Worm (Caenorhabditis elegans) whole organism, L3 larva: Measurements from ENCODE around the gene srbc-39.

Experiments
- ama-1 ChIP-seq: fragments of 150-350 bp; optimal IDR thresholded peaks from 2 replicates; lab custom pipeline; 2018
- ceh-9 ChIP-seq: sonication (generic microtip); optimal IDR thresholded peaks from 2 replicates; lab custom pipeline; 2018; ENCODE audit warnings: missing biosample characterization, missing genetic modification characterization
- elt-3 ChIP-seq, 3 experiments: fragments of 150-350 bp in 1 of 3; sonication (generic microtip) in 2 of 3; optimal IDR thresholded peaks; 2 replicates in 2 of 3; 4 replicates in 1 of 3; lab custom pipeline; 2014 to 2017; ENCODE audit warnings: missing biosample characterization in 3 of 3, missing genetic modification characterization in 3 of 3
- lin-15B ChIP-seq: fragments of 150-350 bp; optimal IDR thresholded peaks from 2 replicates; lab custom pipeline; 2014; ENCODE audit warnings: missing biosample characterization, missing genetic modification characterization
- nhr-25 ChIP-seq: sonication (generic microtip); optimal IDR thresholded peaks from 2 replicates; lab custom pipeline; 2017; ENCODE audit warnings: missing biosample characterization, missing genetic modification characterization
- nhr-28 ChIP-seq: fragments of 150-350 bp; optimal IDR thresholded peaks from 2 replicates; lab custom pipeline; 2014; ENCODE audit warnings: missing biosample characterization, missing genetic modification characterization
- skn-1 ChIP-seq: fragments of 150-350 bp; optimal IDR thresholded peaks from 2 replicates; lab custom pipeline; 2014; ENCODE audit warnings: missing biosample characterization, missing genetic modification characterization

DNA sequence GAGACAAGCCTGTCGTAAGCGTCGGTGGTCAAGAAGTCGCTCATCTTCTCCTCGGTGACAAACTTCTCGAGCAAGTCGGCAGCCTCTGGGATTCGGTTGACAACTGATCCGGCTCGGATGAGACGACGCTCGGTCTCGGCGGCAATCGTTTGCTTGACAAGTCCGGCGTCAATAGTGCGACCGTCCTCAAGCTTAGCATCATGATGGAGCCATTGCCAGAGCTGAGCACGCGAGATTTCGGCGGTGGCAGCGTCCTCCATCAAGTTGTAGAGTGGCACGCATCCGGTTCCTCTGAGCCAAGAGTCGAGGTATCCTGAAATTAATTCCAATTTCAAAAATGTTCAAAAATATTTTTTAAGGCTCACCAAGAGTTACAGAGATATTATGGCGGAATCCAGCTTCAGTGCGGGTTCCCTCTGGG lies 15.6 kb downstream of the srbc-39 start:
- TF ChIP-seq skn-1 (tag; lab: Kevin White, UChicago), result peak; percentile 8
- peak; percentile 97 for TF ChIP-seq ama-1
- TF ChIP-seq lin-15B (tag; lab: Kevin White, UChicago), result no peak
- no peak for TF ChIP-seq elt-3 (tag; optimal IDR thresholded peaks at IDR 0.05; lab: Kevin White, UChicago)
- TF ChIP-seq nhr-25, result no peak
- TF ChIP-seq ceh-9, result no peak
- no peak for TF ChIP-seq nhr-28 (tag; lab: Kevin White, UChicago)
